Worm (Caenorhabditis elegans) whole organism, L4 larva: ENCODE measurements around the gene gop-1.

Source experiments
- ama-1 ChIP-seq: fragments of 150-350 bp; optimal IDR thresholded peaks from 2 replicates; lab custom pipeline; 2014; ENCODE audit warnings: inconsistent platforms, mixed read lengths
- dve-1 ChIP-seq: sonication (generic microtip); optimal IDR thresholded peaks from 2 replicates; lab custom pipeline; 2017; ENCODE audit warnings: antibody characterized with exemption, mild to moderate bottlenecking, missing genetic modification characterization, missing compliant biosample characterization; ENCODE audit not compliant: insufficient read depth
- lin-13 ChIP-seq: fragments of 150-350 bp; optimal IDR thresholded peaks from 2 replicates; lab custom pipeline; 2014; ENCODE audit warnings: missing biosample characterization, missing genetic modification reagents, missing genetic modification characterization
- lin-15B ChIP-seq: fragments of 150-350 bp; sonication (generic microtip); optimal IDR thresholded peaks from 3 replicates; lab custom pipeline; 2014; ENCODE audit warnings: missing biosample characterization, missing genetic modification characterization
- lin-29 ChIP-seq: fragments of 200-800 bp; sonication (Bioruptor generic); IDR thresholded peaks from 2 replicates; pipeline ENCODE4 v1.3.6; 2022; ENCODE audit warnings: missing genetic modification reagents, missing genetic modification characterization, missing compliant biosample characterization
- lsy-2 ChIP-seq, 2 experiments: fragments of 150-350 bp in 1 of 2; sonication (generic microtip) in 1 of 2; optimal IDR thresholded peaks; 2 replicates each; lab custom pipeline; 2014 to 2017; ENCODE audit warnings: missing biosample characterization in 2 of 2, missing genetic modification characterization in 2 of 2
- madf-5 ChIP-seq, 2 experiments: fragments of 200-800 bp; sonication (Bioruptor generic); IDR thresholded peaks; 2 replicates each; pipeline ENCODE4 v1.3.6; 2022; ENCODE audit warnings: missing compliant biosample characterization in 2 of 2, missing genetic modification characterization in 2 of 2
- nhr-237 ChIP-seq: sonication (generic microtip); optimal IDR thresholded peaks from 2 replicates; lab custom pipeline; 2017; ENCODE audit warnings: missing biosample characterization, missing genetic modification characterization
- nhr-28 ChIP-seq: fragments of 150-350 bp; optimal IDR thresholded peaks from 2 replicates; lab custom pipeline; 2014; ENCODE audit warnings: missing biosample characterization, missing genetic modification characterization
- nhr-6 ChIP-seq: fragments of 150-350 bp; optimal IDR thresholded peaks from 2 replicates; lab custom pipeline; 2014; ENCODE audit warnings: missing biosample characterization, missing genetic modification characterization
- sdz-12 ChIP-seq: fragments of 200-800 bp; sonication (Bioruptor generic); optimal IDR thresholded peaks from 2 replicates; lab custom pipeline; 2018; ENCODE audit warnings: mild to moderate bottlenecking, missing genetic modification characterization, missing compliant biosample characterization
- snpc-4 ChIP-seq: fragments of 150-350 bp; optimal IDR thresholded peaks from 2 replicates; lab custom pipeline; 2014; ENCODE audit warnings: missing biosample characterization, missing genetic modification characterization

ce11 chrIII:5224908-5225307, 29.3 kb upstream of the gop-1 start:
- TF ChIP-seq nhr-237 (tag; lab: Kevin White, UChicago) (no peak), madf-5 (GFP tag; IDR thresholded peaks at IDR 0.05; lab: Robert Waterston, UW) (no peak), nhr-28 (peak; percentile 52), nhr-6 (peak; percentile 54), lin-15B (tag; lab: Kevin White, UChicago) (no peak), snpc-4 (tag; lab: Kevin White, UChicago) (no peak), sdz-12 (GFP tag; lab: Kevin White, UChicago) (no peak), lin-13 (no peak), ama-1 (lab: Kevin White, UChicago) (peak; percentile 51), lin-29 (GFP tag; lab: Robert Waterston, UW) (no peak), dve-1 (tag; lab: Kevin White, UChicago) (peak; percentile 81), lsy-2 (tag; optimal IDR thresholded peaks at IDR 0.05; lab: Kevin White, UChicago) (peak in 1 of 2 experiments; percentile 21)
